Fruit fly (Drosophila melanogaster): ENCODE results near the gene CG42655.

CG42655 gene

dm6 chr3L:20002482-20003234, 49.1 kb upstream of the CG42655 start, which contains the start of gene CG7668 (continued):
- peak; percentile 93 for TF ChIP-seq CG8388 (GFP tag; optimal IDR thresholded peaks at IDR 0.05)
- TF ChIP-seq CG7271 (tag; optimal IDR thresholded peaks at IDR 0.05): peak; percentile 85
- TF ChIP-seq CkIIα-i1 (GFP tag; IDR thresholded peaks at IDR 0.05): no peak
- TF ChIP-seq CTCF (GFP tag; optimal IDR thresholded peaks at IDR 0.05): peak; percentile 47
- TF ChIP-seq CG1603 (tag; optimal IDR thresholded peaks at IDR 0.05): peak; percentile 92
- TF ChIP-seq schlank (tag; optimal IDR thresholded peaks at IDR 0.05): peak; percentile 84
- no peak for TF ChIP-seq Opbp (GFP tag; IDR thresholded peaks at IDR 0.05; ENCODE audit: partially characterized antibody)
- no peak for TF ChIP-seq Dfd (GFP tag; optimal IDR thresholded peaks at IDR 0.05)
- peak; percentile 92 for TF ChIP-seq Ptx1 (GFP tag; IDR thresholded peaks at IDR 0.05)
- peak; percentile 88 for TF ChIP-seq HHEX (GFP tag; optimal IDR thresholded peaks at IDR 0.05)
- peak; percentile 91 for TF ChIP-seq CG10979 (tag; optimal IDR thresholded peaks at IDR 0.05)
- TF ChIP-seq CG2116 (GFP tag; optimal IDR thresholded peaks at IDR 0.05): peak; percentile 68
- peak; percentile 60; the same call in 1 of the 3 replicates for TF ChIP-seq jigr1 (GFP tag; IDR thresholded peaks at IDR 0.05)
- peak; percentile 97 for TF ChIP-seq Ets65A (GFP tag)
- TF ChIP-seq wor (GFP tag; IDR thresholded peaks at IDR 0.05): peak; percentile 59
- peak; percentile 93 for TF ChIP-seq CG18262 (tag; optimal IDR thresholded peaks at IDR 0.05)
- TF ChIP-seq CG31224 (GFP tag; IDR thresholded peaks at IDR 0.05): no peak
- peak; percentile 87 for TF ChIP-seq nom (GFP tag; optimal IDR thresholded peaks at IDR 0.05)
- TF ChIP-seq Mes4 (GFP tag; optimal IDR thresholded peaks at IDR 0.05): peak; percentile 79
- peak; percentile 85 for TF ChIP-seq run (tag; optimal IDR thresholded peaks at IDR 0.05)
- peak; percentile 96 for TF ChIP-seq gem (tag; optimal IDR thresholded peaks at IDR 0.05)
- peak; percentile 86 for TF ChIP-seq CG15514 (GFP tag; optimal IDR thresholded peaks at IDR 0.05)
- peak; percentile 94 for TF ChIP-seq CG32532 (GFP tag; IDR thresholded peaks at IDR 0.05)
- TF ChIP-seq CG17385 (GFP tag; optimal IDR thresholded peaks at IDR 0.05): peak; percentile 84
- peak; percentile 89 for TF ChIP-seq mam (GFP tag; optimal IDR thresholded peaks at IDR 0.05)
- TF ChIP-seq BEAF-32 (GFP tag; optimal IDR thresholded peaks at IDR 0.05): peak; percentile 54
- peak; percentile 87 for TF ChIP-seq ATbp (GFP tag; optimal IDR thresholded peaks at IDR 0.05)
- TF ChIP-seq MESR4 (GFP tag; optimal IDR thresholded peaks at IDR 0.05): peak; percentile 67
- peak; percentile 93 for TF ChIP-seq Sox102F (GFP tag; optimal IDR thresholded peaks at IDR 0.05)
- no peak for TF ChIP-seq inv (GFP tag; IDR thresholded peaks at IDR 0.05; ENCODE audit: partially characterized antibody)
- peak; percentile 75 for TF ChIP-seq CG6813 (GFP tag; optimal IDR thresholded peaks at IDR 0.05)
- TF ChIP-seq CG7786 (GFP tag; optimal IDR thresholded peaks at IDR 0.05): peak; percentile 80
- TF ChIP-seq D (optimal IDR thresholded peaks at IDR 0.05): no peak
- TF ChIP-seq D (GFP tag; optimal IDR thresholded peaks at IDR 0.05): peak; percentile 86
- peak; percentile 53 for TF ChIP-seq da (GFP tag; optimal IDR thresholded peaks at IDR 0.05)
- TF ChIP-seq tin (GFP tag; optimal IDR thresholded peaks at IDR 0.05): peak; percentile 87
- peak; percentile 60 for TF ChIP-seq CG6683 (GFP tag; optimal IDR thresholded peaks at IDR 0.05)
- peak; percentile 81; the same call in 1 of the 2 replicates for TF ChIP-seq Taf1 (GFP tag; IDR thresholded peaks at IDR 0.05)
- TF ChIP-seq br (optimal IDR thresholded peaks at IDR 0.05): no peak
- TF ChIP-seq hbn (GFP tag; IDR thresholded peaks at IDR 0.05; ENCODE audit: partially characterized antibody): no peak
- TF ChIP-seq HLH54F (GFP tag; optimal IDR thresholded peaks at IDR 0.05): peak; percentile 80
- peak; percentile 84; the same call in 1 of the 2 replicates for TF ChIP-seq CG4730 (GFP tag; IDR thresholded peaks at IDR 0.05)
- TF ChIP-seq Drgx (GFP tag; IDR thresholded peaks at IDR 0.05): peak; percentile 90
- TF ChIP-seq gsb-n (tag; optimal IDR thresholded peaks at IDR 0.05): peak; percentile 87
- TF ChIP-seq mirr (GFP tag; optimal IDR thresholded peaks at IDR 0.05): peak; percentile 78
- TF ChIP-seq hkb (optimal IDR thresholded peaks at IDR 0.05): no peak
- peak; percentile 96 for TF ChIP-seq hkb (GFP tag; IDR thresholded peaks at IDR 0.05)
- TF ChIP-seq Kr (GFP tag; optimal IDR thresholded peaks at IDR 0.05): no peak
- peak; percentile 81 for TF ChIP-seq fd3F (GFP tag; optimal IDR thresholded peaks at IDR 0.05)
- no peak for TF ChIP-seq ash1 (GFP tag; optimal IDR thresholded peaks at IDR 0.05)
